Worm (Caenorhabditis elegans) whole organism, young adult: ENCODE results near the gene ztf-30.
A peak's percentile ranks its signal among the peaks of the same experiment; 100 is the strongest.

Experiments
- B0019.2 ChIP-seq: fragments of 200-800 bp; sonication (Bioruptor generic); conservative IDR thresholded peaks from 2 replicates; pipeline ENCODE4 v1.3.6; 2022; ENCODE audit warnings: missing genetic modification reagents, missing genetic modification characterization, missing compliant biosample characterization
- B0035.1 ChIP-seq: sonication (generic microtip); optimal IDR thresholded peaks from 2 replicates; lab custom pipeline; 2016; ENCODE audit warnings: missing genetic modification characterization, mild to moderate bottlenecking, missing compliant biosample characterization, missing genotype, missing genetic modification reagents
- B0261.1 ChIP-seq: sonication (generic microtip); optimal IDR thresholded peaks from 2 replicates; lab custom pipeline; 2016; ENCODE audit warnings: mild to moderate bottlenecking, missing genetic modification characterization, moderate library complexity, missing compliant biosample characterization
- B0336.3 ChIP-seq: fragments of 200-800 bp; sonication (Bioruptor generic); IDR thresholded peaks from 2 replicates; pipeline ENCODE4 v1.3.6; 2022; ENCODE audit warnings: missing genetic modification characterization, missing compliant biosample characterization
- F33H1.4 ChIP-seq: fragments of 200-800 bp; sonication (Bioruptor generic); IDR thresholded peaks from 2 replicates; pipeline ENCODE4 v1.3.6; 2022; ENCODE audit warnings: missing genetic modification reagents, missing genetic modification characterization, missing compliant biosample characterization
- F37B4.10 ChIP-seq: fragments of 200-800 bp; sonication (Bioruptor generic); IDR thresholded peaks from 2 replicates; pipeline ENCODE4 v1.3.6; 2022; ENCODE audit warnings: missing genetic modification characterization, missing compliant biosample characterization
- F39B2.1 ChIP-seq: fragments of 200-800 bp; sonication (Bioruptor generic); IDR thresholded peaks from 2 replicates; pipeline ENCODE4 v1.3.6; 2022; ENCODE audit warnings: missing genetic modification reagents, missing genetic modification characterization, missing compliant biosample characterization
- F49E8.2 ChIP-seq: sonication (generic microtip); optimal IDR thresholded peaks from 3 replicates; lab custom pipeline; 2017; ENCODE audit warnings: missing genetic modification characterization, mild to moderate bottlenecking, missing compliant biosample characterization, antibody characterized with exemption, moderate library complexity; ENCODE audit not compliant: insufficient read depth
- F52B5.7 ChIP-seq: sonication (generic microtip); optimal IDR thresholded peaks from 2 replicates; lab custom pipeline; 2016; ENCODE audit warnings: mild to moderate bottlenecking, missing genetic modification characterization, missing compliant biosample characterization
- F55B11.4 ChIP-seq: sonication (generic microtip); optimal IDR thresholded peaks from 2 replicates; lab custom pipeline; 2016; ENCODE audit warnings: missing compliant biosample characterization, missing genetic modification characterization, borderline replicate concordance; ENCODE audit not compliant: insufficient read depth
- K12H6.12 ChIP-seq: fragments of 200-800 bp; sonication (Bioruptor generic); optimal IDR thresholded peaks from 2 replicates; lab custom pipeline; 2018; ENCODE audit warnings: mild to moderate bottlenecking, missing genetic modification characterization, missing compliant biosample characterization
- T07F8.4 ChIP-seq: sonication (generic microtip); optimal IDR thresholded peaks from 2 replicates; lab custom pipeline; 2016; ENCODE audit warnings: mild to moderate bottlenecking, missing genetic modification characterization, moderate library complexity, missing compliant biosample characterization
- Y53F4B.3 ChIP-seq: fragments of 200-800 bp; sonication (Bioruptor generic); IDR thresholded peaks from 2 replicates; pipeline ENCODE4 v1.3.6; 2022; ENCODE audit warnings: missing genetic modification reagents, missing genetic modification characterization, missing compliant biosample characterization
- akir-1 ChIP-seq: fragments of 200-800 bp; sonication (Bioruptor generic); optimal IDR thresholded peaks from 2 replicates; lab custom pipeline; 2018; ENCODE audit warnings: mild to moderate bottlenecking, missing genetic modification characterization, moderate library complexity, missing compliant biosample characterization
- ama-1 ChIP-seq, 3 experiments: fragments of 150-350 bp in 1 of 3; sonication (generic microtip) in 2 of 3; optimal IDR thresholded peaks; 2 replicates each; lab custom pipeline; 2014 to 2018; ENCODE audit warnings: missing biosample characterization in 2 of 3, missing genetic modification characterization in 2 of 3, missing genetic modification reagents in 2 of 3
- atf-7 ChIP-seq: sonication (generic microtip); optimal IDR thresholded peaks from 2 replicates; lab custom pipeline; 2017; ENCODE audit warnings: mild to moderate bottlenecking, missing genetic modification characterization, missing compliant biosample characterization
- attf-3 ChIP-seq: fragments of 200-800 bp; sonication (Bioruptor generic); conservative IDR thresholded peaks from 2 replicates; pipeline ENCODE4 v1.3.6; 2022; ENCODE audit warnings: missing genetic modification reagents, missing genetic modification characterization, missing compliant biosample characterization
- bed-1 ChIP-seq: fragments of 200-800 bp; sonication (Bioruptor generic); IDR thresholded peaks from 2 replicates; pipeline ENCODE4 v1.3.6; 2022; ENCODE audit warnings: missing genetic modification reagents, missing genetic modification characterization, missing compliant biosample characterization
- bed-2 ChIP-seq: fragments of 200-800 bp; sonication (Bioruptor generic); IDR thresholded peaks from 2 replicates; pipeline ENCODE4 v1.3.6; 2022; ENCODE audit warnings: missing genetic modification reagents, missing genetic modification characterization, missing compliant biosample characterization
- cebp-2 ChIP-seq: fragments of 200-800 bp; sonication (Bioruptor generic); IDR thresholded peaks from 2 replicates; pipeline ENCODE4 v1.3.6; 2022; ENCODE audit warnings: missing genetic modification characterization, missing compliant biosample characterization
- ceh-40 ChIP-seq: fragments of 200-800 bp; sonication (Bioruptor generic); IDR thresholded peaks from 2 replicates; pipeline ENCODE4 v1.3.6; 2022; ENCODE audit warnings: missing genetic modification characterization, missing compliant biosample characterization
- ceh-91 ChIP-seq: fragments of 200-800 bp; sonication (Bioruptor generic); IDR thresholded peaks from 2 replicates; pipeline ENCODE4 v1.3.6; 2022; ENCODE audit warnings: missing genetic modification reagents, missing genetic modification characterization, missing compliant biosample characterization
- chd-7 ChIP-seq: sonication (generic microtip); optimal IDR thresholded peaks from 2 replicates; lab custom pipeline; 2016; ENCODE audit warnings: mild to moderate bottlenecking, missing genetic modification characterization, moderate library complexity, missing compliant biosample characterization
- dox-1 ChIP-seq: fragments of 200-800 bp; sonication (Bioruptor generic); IDR thresholded peaks from 2 replicates; pipeline ENCODE4 v1.3.6; 2022; ENCODE audit warnings: missing genetic modification reagents, missing genetic modification characterization, missing compliant biosample characterization
- dpff-1 ChIP-seq: sonication (generic microtip); optimal IDR thresholded peaks from 2 replicates; lab custom pipeline; 2017; ENCODE audit warnings: mild to moderate bottlenecking, missing genetic modification characterization, missing compliant biosample characterization
- ekl-4 ChIP-seq: fragments of 200-800 bp; sonication (Bioruptor generic); IDR thresholded peaks from 2 replicates; pipeline ENCODE4 v1.3.6; 2022; ENCODE audit warnings: missing genetic modification reagents, missing genetic modification characterization, missing compliant biosample characterization
- let-526 ChIP-seq: fragments of 200-800 bp; sonication (Bioruptor generic); IDR thresholded peaks from 2 replicates; pipeline ENCODE4 v1.3.6; 2022; ENCODE audit warnings: missing genetic modification reagents, missing genetic modification characterization, missing compliant biosample characterization
- lin-40 ChIP-seq: sonication (generic microtip); optimal IDR thresholded peaks from 2 replicates; lab custom pipeline; 2016; ENCODE audit warnings: missing genetic modification characterization, mild to moderate bottlenecking, missing compliant biosample characterization, missing genotype, missing genetic modification reagents
- lsl-1 ChIP-seq: fragments of 200-800 bp; sonication (Bioruptor generic); optimal IDR thresholded peaks from 2 replicates; lab custom pipeline; 2018; ENCODE audit warnings: mild to moderate bottlenecking, missing genetic modification characterization, moderate library complexity, missing compliant biosample characterization
- madf-10 ChIP-seq: sonication (generic microtip); optimal IDR thresholded peaks from 2 replicates; lab custom pipeline; 2016; ENCODE audit warnings: mild to moderate bottlenecking, missing genetic modification characterization, missing compliant biosample characterization
- madf-3 ChIP-seq: fragments of 200-800 bp; sonication (Bioruptor generic); IDR thresholded peaks from 2 replicates; pipeline ENCODE4 v1.3.6; 2022; ENCODE audit warnings: missing genetic modification reagents, missing genetic modification characterization, missing compliant biosample characterization
- mcd-1 ChIP-seq: fragments of 200-800 bp; sonication (Bioruptor generic); IDR thresholded peaks from 2 replicates; pipeline ENCODE4 v1.3.6; 2022; ENCODE audit warnings: missing genetic modification reagents, missing genetic modification characterization, missing compliant biosample characterization
- mel-28 ChIP-seq: sonication (generic microtip); optimal IDR thresholded peaks from 2 replicates; lab custom pipeline; 2016; ENCODE audit warnings: borderline replicate concordance, mild to moderate bottlenecking, missing genetic modification characterization, missing compliant biosample characterization
- mes-4 ChIP-seq: sonication (generic microtip); optimal IDR thresholded peaks from 2 replicates; lab custom pipeline; 2016; ENCODE audit warnings: missing genotype, missing genetic modification characterization, missing compliant biosample characterization
- nfya-1 ChIP-seq: sonication (generic microtip); optimal IDR thresholded peaks from 2 replicates; lab custom pipeline; 2017; ENCODE audit warnings: antibody characterized with exemption, missing compliant biosample characterization, missing genetic modification characterization, borderline replicate concordance; ENCODE audit not compliant: insufficient read depth
- nhr-120 ChIP-seq: fragments of 200-800 bp; sonication (Bioruptor generic); IDR thresholded peaks from 2 replicates; pipeline ENCODE4 v1.3.6; 2022; ENCODE audit warnings: missing genetic modification characterization, missing compliant biosample characterization
- sdz-38 ChIP-seq: sonication (generic microtip); optimal IDR thresholded peaks from 2 replicates; lab custom pipeline; 2016; ENCODE audit warnings: missing genotype, missing genetic modification characterization, missing compliant biosample characterization
- snpc-3.4 ChIP-seq: sonication (generic microtip); optimal IDR thresholded peaks from 2 replicates; lab custom pipeline; 2017; ENCODE audit warnings: missing genetic modification characterization, mild to moderate bottlenecking, missing compliant biosample characterization, antibody characterized with exemption, moderate library complexity, missing genotype, missing genetic modification reagents
- sptf-2 ChIP-seq: fragments of 200-800 bp; sonication (Bioruptor generic); optimal IDR thresholded peaks from 2 replicates; lab custom pipeline; 2018; ENCODE audit warnings: mild to moderate bottlenecking, missing genetic modification characterization, missing compliant biosample characterization
- tbp1 ChIP-seq: fragments of 200-800 bp; sonication (Bioruptor generic); optimal IDR thresholded peaks from 2 replicates; lab custom pipeline; 2018; ENCODE audit warnings: mild to moderate bottlenecking, missing genetic modification characterization, missing compliant biosample characterization
- unc-62 ChIP-seq: fragments of 150-350 bp; optimal IDR thresholded peaks from 2 replicates; lab custom pipeline; 2014; ENCODE audit warnings: missing biosample characterization, missing genetic modification reagents, missing genetic modification characterization
- xnd-1 ChIP-seq: sonication (generic microtip); optimal IDR thresholded peaks from 2 replicates; lab custom pipeline; 2016; ENCODE audit warnings: missing genotype, missing genetic modification reagents, missing genetic modification characterization, missing compliant biosample characterization
- ztf-22 ChIP-seq: fragments of 200-800 bp; sonication (Bioruptor generic); optimal IDR thresholded peaks from 2 replicates; lab custom pipeline; 2018; ENCODE audit warnings: mild to moderate bottlenecking, missing genetic modification characterization, moderate library complexity, missing compliant biosample characterization
- ztf-25 ChIP-seq: fragments of 200-800 bp; sonication (Bioruptor generic); IDR thresholded peaks from 2 replicates; pipeline ENCODE4 v1.3.6; 2022; ENCODE audit warnings: missing genetic modification reagents, missing genetic modification characterization, missing compliant biosample characterization

ztf-30 gene

DNA sequence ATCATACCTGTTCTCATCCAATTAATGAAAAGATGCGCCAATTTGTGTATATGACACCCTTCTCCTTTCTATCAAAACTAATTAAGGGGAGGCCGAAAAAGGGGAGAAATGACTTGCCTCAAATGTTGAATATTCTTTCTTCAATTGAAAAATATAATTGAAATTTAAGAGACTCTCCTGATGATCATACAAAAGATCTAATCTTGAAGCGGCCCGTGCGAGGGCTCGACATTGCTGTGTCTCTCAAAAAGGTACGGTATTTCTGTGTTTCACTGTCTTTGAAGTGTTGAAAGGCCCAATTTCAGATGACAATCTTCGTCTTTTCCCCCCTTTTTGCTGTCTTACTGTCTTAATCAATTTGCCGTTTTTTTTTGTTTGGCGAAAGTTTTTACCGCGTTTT is 23.3 kb upstream of the ztf-30 start:
- TF ChIP-seq unc-62 (GFP tag; lab: Kevin White, UChicago) (no peak), sdz-38 (tag; lab: Kevin White, UChicago) (no peak), lin-40 (tag; lab: Kevin White, UChicago) (no peak), snpc-3.4 (no peak), F33H1.4 (GFP tag; lab: Robert Waterston, UW) (no peak), ztf-25 (GFP tag; lab: Robert Waterston, UW) (no peak), madf-3 (GFP tag; lab: Robert Waterston, UW) (no peak), F37B4.10 (GFP tag; lab: Robert Waterston, UW) (no peak), B0019.2 (GFP tag; lab: Robert Waterston, UW) (no peak), sptf-2 (GFP tag; lab: Kevin White, UChicago) (no peak), ceh-91 (GFP tag; lab: Robert Waterston, UW) (no peak), bed-1 (GFP tag; lab: Robert Waterston, UW) (no peak), Y53F4B.3 (GFP tag; lab: Robert Waterston, UW) (no peak), lsl-1 (GFP tag; lab: Kevin White, UChicago) (no peak), bed-2 (no peak)
- TF ChIP-seq, all 124 proteins: peak for 0

- TF ChIP-seq madf-10 (tag; lab: Kevin White, UChicago) (no peak), F39B2.1 (GFP tag; lab: Robert Waterston, UW) (no peak), chd-7 (tag; lab: Kevin White, UChicago) (no peak), ceh-91 (GFP tag; lab: Robert Waterston, UW) (no peak), B0261.1 (tag; lab: Kevin White, UChicago) (no peak)
These were observed 22.6 kb upstream of the ztf-30 start for ce11 chrIII:8620259-8620658.

DNA sequence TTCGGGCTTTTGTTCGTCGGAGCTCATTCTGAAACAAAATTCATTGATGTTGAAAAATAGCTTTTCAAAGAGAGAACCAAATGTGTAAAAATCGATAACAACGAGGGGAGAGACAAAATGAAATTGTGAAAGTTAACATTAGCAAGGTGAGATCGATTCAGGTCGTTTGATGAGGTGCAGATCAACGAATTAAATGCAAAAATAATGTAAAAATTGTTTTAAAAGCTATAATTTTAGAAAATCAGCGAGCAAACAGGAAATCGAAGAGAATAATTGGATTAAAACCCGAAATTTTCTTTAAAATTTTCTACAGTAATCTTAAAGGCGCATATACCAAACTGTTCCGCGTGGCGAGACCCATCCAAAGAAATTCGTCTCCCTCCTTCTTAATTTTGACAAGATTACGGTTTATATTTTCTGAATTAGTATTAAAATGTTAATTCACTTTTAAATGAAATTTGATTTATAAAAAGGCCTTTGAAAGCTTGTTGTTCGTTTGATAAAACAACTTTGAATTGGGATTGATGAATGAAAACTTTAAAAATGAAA is 20.8 kb upstream of the ztf-30 start, which contains the start of gene C13G5.2:
Gene C13G5.2 (minus strand): TSS at position 51 of the 549 bp plus-strand sequence.
- TF ChIP-seq attf-3 (GFP tag; lab: Robert Waterston, UW) = no peak
- no peak for TF ChIP-seq F55B11.4 (tag; lab: Kevin White, UChicago)
- no peak for TF ChIP-seq nfya-1 (tag; lab: Kevin White, UChicago)
- TF ChIP-seq ekl-4 (GFP tag; lab: Robert Waterston, UW) = no peak
- TF ChIP-seq madf-3 (GFP tag; lab: Robert Waterston, UW) = no peak
- TF ChIP-seq nhr-120 (GFP tag; lab: Robert Waterston, UW) = no peak
- no peak for TF ChIP-seq ceh-40 (GFP tag; lab: Robert Waterston, UW)
- no peak for TF ChIP-seq F52B5.7
- TF ChIP-seq mcd-1 (GFP tag; lab: Robert Waterston, UW) = peak; percentile 27; the same call in 1 of the 2 replicates
- TF ChIP-seq mes-4 (tag; lab: Kevin White, UChicago) = no peak
- no peak for TF ChIP-seq ceh-91 (GFP tag; lab: Robert Waterston, UW)
- no peak for TF ChIP-seq dox-1 (GFP tag; lab: Robert Waterston, UW)
- TF ChIP-seq T07F8.4 = no peak
- no peak for TF ChIP-seq atf-7 (tag; lab: Kevin White, UChicago)
- no peak for TF ChIP-seq B0035.1
- TF ChIP-seq B0336.3 = no peak
- no peak for TF ChIP-seq let-526
- peak; percentile 94 for TF ChIP-seq lsl-1 (GFP tag; lab: Kevin White, UChicago)
- TF ChIP-seq ama-1 (optimal IDR thresholded peaks at IDR 0.05; lab: Kevin White, UChicago) = no peak
- no peak for TF ChIP-seq ama-1 (GFP tag; optimal IDR thresholded peaks at IDR 0.05; lab: Kevin White, UChicago)
- TF ChIP-seq dpff-1 = no peak
- no peak for TF ChIP-seq sptf-2 (GFP tag; lab: Kevin White, UChicago)
- TF ChIP-seq akir-1 (GFP tag; lab: Kevin White, UChicago) = no peak
- no peak for TF ChIP-seq mel-28 (tag; lab: Kevin White, UChicago)
- TF ChIP-seq ztf-22 (GFP tag; lab: Kevin White, UChicago) = no peak
- no peak for TF ChIP-seq cebp-2 (GFP tag; lab: Robert Waterston, UW)
- TF ChIP-seq snpc-3.4 = peak; percentile 74
- peak; percentile 87 for TF ChIP-seq xnd-1 (tag; lab: Kevin White, UChicago)
- TF ChIP-seq K12H6.12 = no peak
- no peak for TF ChIP-seq F49E8.2
- peak; percentile 31 for TF ChIP-seq tbp1 (GFP tag; lab: Kevin White, UChicago)
